Worm (Caenorhabditis elegans): ENCODE measurements around the gene gtbp-1.

Gene gtbp-1

ce11 chrIV:10128906-10129386 lies at the start of gene gtbp-1, which contains the start of gene K08F4.3:
TSS of gene gtbp-1 (minus strand) at chrIV:10128956.
TSS of gene K08F4.3 (plus strand) at chrIV:10129257.
- no peak for TF ChIP-seq unc-39 (tag; optimal IDR thresholded peaks at IDR 0.05)
- TF ChIP-seq skn-1 (tag; optimal IDR thresholded peaks at IDR 0.05) = no peak
- no peak for TF ChIP-seq ztf-11 (tag; optimal IDR thresholded peaks at IDR 0.05)
- no peak for TF ChIP-seq mml-1 (tag; optimal IDR thresholded peaks at IDR 0.05)
- TF ChIP-seq snpc-4 (tag; optimal IDR thresholded peaks at IDR 0.05) = peak; percentile 42
- peak; percentile 28 for TF ChIP-seq nhr-43 (tag; optimal IDR thresholded peaks at IDR 0.05; ENCODE audit: poor library complexity, severe bottlenecking)
- TF ChIP-seq nfya-1 (tag; optimal IDR thresholded peaks at IDR 0.05; ENCODE audit: insufficient read depth) = peak; percentile 90
- TF ChIP-seq fos-1 (tag; optimal IDR thresholded peaks at IDR 0.05) = no peak
- TF ChIP-seq aly-2 (tag; optimal IDR thresholded peaks at IDR 0.05) = no peak
- no peak for TF ChIP-seq daf-12 (tag; optimal IDR thresholded peaks at IDR 0.05)
- no peak for TF ChIP-seq ztf-4 (tag; optimal IDR thresholded peaks at IDR 0.05)
- TF ChIP-seq ama-1 (optimal IDR thresholded peaks at IDR 0.05) = peak; percentile 23
- no peak for TF ChIP-seq ceh-9 (tag; optimal IDR thresholded peaks at IDR 0.05)
- TF ChIP-seq ceh-16 (tag; optimal IDR thresholded peaks at IDR 0.05) = no peak
- TF ChIP-seq elt-3 (tag; optimal IDR thresholded peaks at IDR 0.05) = peak in 1 of 3 experiments; percentile 12
- TF ChIP-seq fkh-2 (tag; optimal IDR thresholded peaks at IDR 0.05) = no peak
- peak; percentile 46 for TF ChIP-seq elt-2 (tag; optimal IDR thresholded peaks at IDR 0.05)
- TF ChIP-seq R02D3.7 (tag; optimal IDR thresholded peaks at IDR 0.05) = peak; percentile 20
- TF ChIP-seq nhr-77 (tag; optimal IDR thresholded peaks at IDR 0.05) = no peak
- no peak for TF ChIP-seq jun-1 (tag; optimal IDR thresholded peaks at IDR 0.05)
- no peak for TF ChIP-seq nhr-67 (tag; optimal IDR thresholded peaks at IDR 0.05)
- no peak for TF ChIP-seq hmg-11 (tag; optimal IDR thresholded peaks at IDR 0.05)
- TF ChIP-seq mdl-1 (tag; optimal IDR thresholded peaks at IDR 0.05) = no peak
- no peak for TF ChIP-seq sea-2 (GFP tag; optimal IDR thresholded peaks at IDR 0.05)
- no peak for TF ChIP-seq zag-1 (tag; optimal IDR thresholded peaks at IDR 0.05)
- TF ChIP-seq lsy-12 (tag; optimal IDR thresholded peaks at IDR 0.05) = no peak
- TF ChIP-seq nhr-11 (tag; optimal IDR thresholded peaks at IDR 0.05) = no peak
- peak; percentile 88 for TF ChIP-seq pha-4 (tag; optimal IDR thresholded peaks at IDR 0.05)
- TF ChIP-seq nhr-25 (tag; optimal IDR thresholded peaks at IDR 0.05) = peak; percentile 81
- no peak for TF ChIP-seq unc-62 (GFP tag; optimal IDR thresholded peaks at IDR 0.05)
- peak; percentile 94 for TF ChIP-seq lin-15B (tag; optimal IDR thresholded peaks at IDR 0.05)
- no peak for TF ChIP-seq nhr-23 (tag; optimal IDR thresholded peaks at IDR 0.05)
- no peak for TF ChIP-seq nhr-76 (tag; optimal IDR thresholded peaks at IDR 0.05)
- no peak for TF ChIP-seq tbx-2 (tag; optimal IDR thresholded peaks at IDR 0.05)
- TF ChIP-seq ZK546.5 (tag; optimal IDR thresholded peaks at IDR 0.05) = peak; percentile 51
- no peak for TF ChIP-seq fkh-10 (GFP tag; optimal IDR thresholded peaks at IDR 0.05)
- no peak for TF ChIP-seq nhr-28 (tag; optimal IDR thresholded peaks at IDR 0.05)
- no peak for TF ChIP-seq eor-1 (tag; optimal IDR thresholded peaks at IDR 0.05)
- TF ChIP-seq elt-1 (tag; optimal IDR thresholded peaks at IDR 0.05) = no peak
- TF ChIP-seq ceh-82 (tag; optimal IDR thresholded peaks at IDR 0.05) = peak; percentile 20
- TF ChIP-seq pqm-1 (tag; optimal IDR thresholded peaks at IDR 0.05) = peak; percentile 28
- TF ChIP-seq egl-5 (tag; optimal IDR thresholded peaks at IDR 0.05) = peak; percentile 94
- peak; percentile 77 for TF ChIP-seq lin-39 (tag; optimal IDR thresholded peaks at IDR 0.05)
- TF ChIP-seq nhr-12 (tag; optimal IDR thresholded peaks at IDR 0.05) = no peak
- TF ChIP-seq ceh-28 (tag; optimal IDR thresholded peaks at IDR 0.05) = no peak
- TF ChIP-seq egl-27 (tag; optimal IDR thresholded peaks at IDR 0.05) = no peak
- no peak for TF ChIP-seq nhr-237 (tag; optimal IDR thresholded peaks at IDR 0.05)

- TF ChIP-seq nfya-1 (tag; optimal IDR thresholded peaks at IDR 0.05; ENCODE audit: insufficient read depth) (no peak), elt-3 (tag; optimal IDR thresholded peaks at IDR 0.05) (no peak), nhr-77 (tag; optimal IDR thresholded peaks at IDR 0.05) (no peak), elt-2 (tag; optimal IDR thresholded peaks at IDR 0.05) (no peak), nhr-25 (tag; optimal IDR thresholded peaks at IDR 0.05) (no peak), egl-5 (tag; optimal IDR thresholded peaks at IDR 0.05) (no peak), zag-1 (tag; optimal IDR thresholded peaks at IDR 0.05) (no peak)
Observed at ce11 chrIV:10177779-10178178, 49.0 kb upstream of the gtbp-1 start, which contains the start of gene mspn-1. TSS of gene mspn-1 (plus strand) at chrIV:10177968.

Measured in whole organism, L3 larva.